Fruit fly (Drosophila melanogaster): ENCODE data around the gene CG45690.

Gene CG45690

DNA sequence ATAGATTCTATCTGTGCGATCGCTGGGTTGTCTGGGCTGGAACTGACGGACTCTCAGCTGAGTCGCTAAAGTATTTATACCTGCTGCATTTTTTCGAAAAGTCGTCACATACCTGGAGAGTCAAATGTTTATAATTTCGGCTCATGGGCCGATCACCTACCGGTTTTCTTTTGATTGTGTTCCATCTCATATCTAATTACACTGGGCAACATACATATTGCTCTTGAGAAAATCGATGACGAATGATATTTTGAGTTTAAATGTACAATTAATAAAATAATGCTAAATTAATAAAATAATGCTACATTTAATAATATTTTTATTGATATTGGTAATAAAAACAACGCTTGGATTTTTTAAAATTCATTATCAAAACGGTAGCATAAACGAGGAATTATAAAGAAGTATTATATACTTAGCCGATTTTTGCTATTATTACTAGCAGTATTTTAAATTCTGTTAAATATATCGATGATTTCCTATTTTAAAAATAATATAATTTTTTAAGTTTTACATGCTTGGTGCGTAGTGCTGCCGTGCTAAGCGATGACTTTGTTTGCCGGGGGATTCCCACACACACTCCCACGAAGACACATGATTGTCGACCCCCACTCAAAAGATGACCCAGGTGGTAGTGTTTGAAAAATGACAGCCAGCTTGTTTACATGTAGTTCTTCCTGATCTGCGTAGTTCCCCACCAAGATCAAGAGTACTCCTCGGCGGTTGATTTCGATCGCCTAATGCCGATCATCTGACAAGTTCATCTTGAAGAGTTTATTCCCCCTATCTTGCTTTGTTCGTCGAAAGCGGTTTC is 31.3 kb downstream of the CG45690 start, which contains the start of gene CG7294 (continued):
- TF ChIP-seq CG18262 (tag; optimal IDR thresholded peaks at IDR 0.05) = peak; percentile 72
- peak; percentile 20 for TF ChIP-seq CG12659 (GFP tag; optimal IDR thresholded peaks at IDR 0.05)
- peak; percentile 11 for TF ChIP-seq CG33557 (GFP tag; optimal IDR thresholded peaks at IDR 0.05)
- peak; percentile 28 for TF ChIP-seq CG7839 (tag; optimal IDR thresholded peaks at IDR 0.05)
- TF ChIP-seq CoRest (tag; optimal IDR thresholded peaks at IDR 0.05) = peak; percentile 35
- peak; percentile 54 for TF ChIP-seq CG10979 (tag; optimal IDR thresholded peaks at IDR 0.05)
- TF ChIP-seq HHEX (GFP tag; optimal IDR thresholded peaks at IDR 0.05) = no peak
- TF ChIP-seq Meics (GFP tag; optimal IDR thresholded peaks at IDR 0.05) = peak; percentile 23
- TF ChIP-seq lola (GFP tag; optimal IDR thresholded peaks at IDR 0.05) = peak in 1 of 3 experiments; percentile 60
- peak; percentile 21; the same call in 1 of the 3 replicates for TF ChIP-seq row (GFP tag; IDR thresholded peaks at IDR 0.05)
- no peak for TF ChIP-seq ssp (GFP tag; IDR thresholded peaks at IDR 0.05)
- peak; percentile 8 for TF ChIP-seq abd-A (tag; optimal IDR thresholded peaks at IDR 0.05)
- peak; percentile 45 for TF ChIP-seq D19A (tag; optimal IDR thresholded peaks at IDR 0.05)
- peak; percentile 61 for TF ChIP-seq CG2678 (tag; optimal IDR thresholded peaks at IDR 0.05)
- TF ChIP-seq CG14710 (tag; optimal IDR thresholded peaks at IDR 0.05) = peak; percentile 20
- peak; percentile 49 for TF ChIP-seq CG7556 (GFP tag; optimal IDR thresholded peaks at IDR 0.05)
- TF ChIP-seq Blimp-1 (GFP tag; optimal IDR thresholded peaks at IDR 0.05) = peak; percentile 8
- peak; percentile 63 for TF ChIP-seq CG2712 (tag; optimal IDR thresholded peaks at IDR 0.05)
- peak; percentile 5 for TF ChIP-seq CG10209 (GFP tag; optimal IDR thresholded peaks at IDR 0.05)
- no peak for TF ChIP-seq chinmo (GFP tag; IDR thresholded peaks at IDR 0.05; ENCODE audit: partially characterized antibody)
- no peak for TF ChIP-seq cas (GFP tag; IDR thresholded peaks at IDR 0.05)
- TF ChIP-seq CG6175 (GFP tag; IDR thresholded peaks at IDR 0.05) = no peak
- TF ChIP-seq CG13894 (tag; optimal IDR thresholded peaks at IDR 0.05) = peak; percentile 38
- no peak for TF ChIP-seq bowl (GFP tag; IDR thresholded peaks at IDR 0.05)
- TF ChIP-seq Hmx (GFP tag; optimal IDR thresholded peaks at IDR 0.05) = no peak
- TF ChIP-seq kay (GFP tag; optimal IDR thresholded peaks at IDR 0.05) = no peak
- peak; percentile 6 for TF ChIP-seq Asciz (GFP tag; optimal IDR thresholded peaks at IDR 0.05)
- no peak for TF ChIP-seq NFAT (GFP tag; IDR thresholded peaks at IDR 0.05)
- TF ChIP-seq CG34422 (GFP tag; IDR thresholded peaks at IDR 0.05) = no peak
- no peak for TF ChIP-seq Trl (optimal IDR thresholded peaks at IDR 0.05)
- no peak for TF ChIP-seq Trl (GFP tag; optimal IDR thresholded peaks at IDR 0.05)
- TF ChIP-seq gsb-n (tag; optimal IDR thresholded peaks at IDR 0.05) = peak; percentile 11
- peak; percentile 25 for TF ChIP-seq CG8924 (tag; optimal IDR thresholded peaks at IDR 0.05)
- TF ChIP-seq jigr1 (GFP tag; IDR thresholded peaks at IDR 0.05) = no peak
- no peak for TF ChIP-seq pzg (GFP tag; optimal IDR thresholded peaks at IDR 0.05)
- no peak for TF ChIP-seq CG8359 (GFP tag; optimal IDR thresholded peaks at IDR 0.05; ENCODE audit: borderline replicate concordance)
- peak; percentile 1 for TF ChIP-seq Oli (tag; optimal IDR thresholded peaks at IDR 0.05)
- no peak for TF ChIP-seq CG14014 (GFP tag; IDR thresholded peaks at IDR 0.05)
- no peak for TF ChIP-seq jing (GFP tag; optimal IDR thresholded peaks at IDR 0.05)
- TF ChIP-seq CG17361 (GFP tag; IDR thresholded peaks at IDR 0.05) = peak; percentile 66
- no peak for TF ChIP-seq stwl (tag; optimal IDR thresholded peaks at IDR 0.05)
- TF ChIP-seq slbo (GFP tag; IDR thresholded peaks at IDR 0.05) = no peak
- peak; percentile 63 for TF ChIP-seq CG31441 (GFP tag; IDR thresholded peaks at IDR 0.05)
- TF ChIP-seq dm (GFP tag; optimal IDR thresholded peaks at IDR 0.05) = no peak
- TF ChIP-seq rib (GFP tag; IDR thresholded peaks at IDR 0.05) = no peak
- TF ChIP-seq az2 (GFP tag; optimal IDR thresholded peaks at IDR 0.05) = no peak
- TF ChIP-seq CG10654 (GFP tag; optimal IDR thresholded peaks at IDR 0.05) = no peak
- TF ChIP-seq Sox100B (GFP tag; optimal IDR thresholded peaks at IDR 0.05) = peak; percentile 55
- TF ChIP-seq CG9727 (GFP tag; optimal IDR thresholded peaks at IDR 0.05) = peak; percentile 13

All from whole organism, embryonic.